Fruit fly (Drosophila melanogaster) whole organism: Measurements from ENCODE around the gene dUTPase.

Experiments used
- Dll ChIP-seq: fragments of >200 bp; optimal IDR thresholded peaks from 2 replicates; lab custom pipeline; 2017
- pan ChIP-seq: fragments of >200 bp; optimal IDR thresholded peaks from 2 replicates; lab custom pipeline; 2017
- usp ChIP-seq: fragments of >200 bp; optimal IDR thresholded peaks from 2 replicates; lab custom pipeline; 2017; ENCODE audit warnings: missing biosample characterization, missing genetic modification characterization, mixed read lengths

DNA sequence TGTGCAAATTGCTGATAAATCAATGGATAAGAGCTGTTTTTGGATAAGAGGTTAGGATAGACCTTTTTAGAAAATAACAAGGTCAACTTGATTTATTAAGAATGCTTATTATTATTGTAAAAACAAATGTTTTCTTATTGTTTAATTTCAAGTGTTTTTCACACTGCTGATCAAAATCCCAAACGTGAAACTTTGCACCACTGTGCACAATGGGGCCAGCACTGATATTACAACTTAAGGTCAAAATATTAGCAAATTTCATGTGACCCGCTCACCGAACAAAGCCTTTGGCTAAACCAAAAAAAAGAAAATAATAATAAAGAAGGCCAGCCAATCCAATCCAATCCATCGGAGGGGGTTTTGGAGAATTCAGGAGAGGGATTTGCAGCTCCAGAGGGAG is 11.7 kb downstream of the dUTPase start:
- TF ChIP-seq pan (lab: Kevin White, UChicago) (no peak), Dll (no peak), usp (no peak)
